Worm (Caenorhabditis elegans) whole organism, L4 larva: ENCODE measurements around the gene C50F4.1.
A peak's percentile ranks its signal among the peaks of the same experiment; 100 is the strongest.

Experiments used
- T26A8.4 ChIP-seq: fragments of 200-800 bp; sonication (Bioruptor generic); IDR thresholded peaks from 2 replicates; pipeline ENCODE4 v1.3.6; 2022; ENCODE audit warnings: missing genetic modification characterization, missing compliant biosample characterization
- aha-1 ChIP-seq: fragments of 150-350 bp; peaks from one replicate; lab custom pipeline; 2014; ENCODE audit warnings: missing biosample characterization, missing genetic modification characterization
- ama-1 ChIP-seq: fragments of 150-350 bp; optimal IDR thresholded peaks from 2 replicates; lab custom pipeline; 2014; ENCODE audit warnings: inconsistent platforms, mixed read lengths
- arid-1 ChIP-seq: fragments of 200-800 bp; sonication (Bioruptor generic); conservative IDR thresholded peaks from 2 replicates; pipeline ENCODE4 v1.3.6; 2022; ENCODE audit warnings: missing genetic modification reagents, missing genetic modification characterization, missing compliant biosample characterization
- ceh-28 ChIP-seq: fragments of 150-350 bp; optimal IDR thresholded peaks from 2 replicates; lab custom pipeline; 2014; ENCODE audit warnings: missing biosample characterization, missing genetic modification reagents, missing genetic modification characterization
- ceh-32 ChIP-seq: sonication (generic microtip); optimal IDR thresholded peaks from 2 replicates; lab custom pipeline; 2016; ENCODE audit warnings: mild to moderate bottlenecking, missing genetic modification characterization, missing compliant biosample characterization; ENCODE audit not compliant: poor library complexity
- ceh-44 ChIP-seq: fragments of 200-800 bp; sonication (Bioruptor generic); IDR thresholded peaks from 2 replicates; pipeline ENCODE4 v1.3.6; 2022; ENCODE audit warnings: missing genetic modification reagents, missing genetic modification characterization, missing compliant biosample characterization
- ceh-62 ChIP-seq: sonication (generic microtip); optimal IDR thresholded peaks from 2 replicates; lab custom pipeline; 2017; ENCODE audit warnings: missing biosample characterization, missing genetic modification characterization
- ces-1 ChIP-seq: fragments of 150-350 bp; sonication (generic microtip); optimal IDR thresholded peaks from 4 replicates; lab custom pipeline; 2014; ENCODE audit warnings: missing biosample characterization, missing genetic modification reagents, missing genetic modification characterization
- cey-2 ChIP-seq: sonication (generic microtip); optimal IDR thresholded peaks from 3 replicates; lab custom pipeline; 2017; ENCODE audit warnings: missing genetic modification characterization, mild to moderate bottlenecking, missing compliant biosample characterization, antibody characterized with exemption, borderline replicate concordance; ENCODE audit not compliant: insufficient read depth
- ctbp-1 ChIP-seq: fragments of 200-800 bp; sonication (Bioruptor generic); IDR thresholded peaks from 2 replicates; pipeline ENCODE4 v1.3.6; 2022; ENCODE audit warnings: missing genetic modification reagents, missing genetic modification characterization, missing compliant biosample characterization
- daf-12 ChIP-seq: fragments of 150-350 bp; optimal IDR thresholded peaks from 2 replicates; lab custom pipeline; 2014; ENCODE audit warnings: missing biosample characterization, missing genetic modification reagents, missing genetic modification characterization
- daf-8 ChIP-seq: fragments of 200-800 bp; sonication (Bioruptor generic); IDR thresholded peaks from 2 replicates; pipeline ENCODE4 v1.3.6; 2022; ENCODE audit warnings: missing genetic modification characterization, missing compliant biosample characterization
- dmd-8 ChIP-seq: fragments of 200-800 bp; sonication (Bioruptor generic); IDR thresholded peaks from 2 replicates; pipeline ENCODE4 v1.3.6; 2022; ENCODE audit warnings: missing genetic modification characterization, missing compliant biosample characterization
- fos-1 ChIP-seq: fragments of 150-350 bp; optimal IDR thresholded peaks from 2 replicates; lab custom pipeline; 2014; ENCODE audit warnings: missing biosample characterization, missing genetic modification characterization
- gei-8 ChIP-seq: fragments of 200-800 bp; sonication (Bioruptor generic); optimal IDR thresholded peaks from 2 replicates; lab custom pipeline; 2018; ENCODE audit warnings: mild to moderate bottlenecking, missing genetic modification characterization, missing compliant biosample characterization
- hlh-11 ChIP-seq: fragments of 200-800 bp; sonication (Bioruptor generic); optimal IDR thresholded peaks from 2 replicates; lab custom pipeline; 2018; ENCODE audit warnings: mild to moderate bottlenecking, missing genetic modification characterization, missing compliant biosample characterization
- jun-1 ChIP-seq: fragments of 150-350 bp; optimal IDR thresholded peaks from 2 replicates; lab custom pipeline; 2014; ENCODE audit warnings: missing biosample characterization, missing genetic modification reagents, missing genetic modification characterization
- lin-13 ChIP-seq: fragments of 150-350 bp; optimal IDR thresholded peaks from 2 replicates; lab custom pipeline; 2014; ENCODE audit warnings: missing biosample characterization, missing genetic modification reagents, missing genetic modification characterization
- lin-29 ChIP-seq: fragments of 200-800 bp; sonication (Bioruptor generic); IDR thresholded peaks from 2 replicates; pipeline ENCODE4 v1.3.6; 2022; ENCODE audit warnings: missing genetic modification reagents, missing genetic modification characterization, missing compliant biosample characterization
- lin-38 ChIP-seq: fragments of 200-800 bp; sonication (Bioruptor generic); IDR thresholded peaks from 2 replicates; pipeline ENCODE4 v1.3.6; 2022; ENCODE audit warnings: missing genetic modification reagents, missing genetic modification characterization, missing compliant biosample characterization
- lin-39 ChIP-seq: fragments of 150-350 bp; optimal IDR thresholded peaks from 2 replicates; lab custom pipeline; 2014; ENCODE audit warnings: missing biosample characterization, missing genetic modification reagents, missing genetic modification characterization
- lsy-2 ChIP-seq, 2 experiments: fragments of 150-350 bp in 1 of 2; sonication (generic microtip) in 1 of 2; optimal IDR thresholded peaks; 2 replicates each; lab custom pipeline; 2014 to 2017; ENCODE audit warnings: missing biosample characterization in 2 of 2, missing genetic modification characterization in 2 of 2
- mdl-1 ChIP-seq, 2 experiments: fragments of 150-350 bp in 1 of 2; sonication (generic microtip) in 1 of 2; optimal IDR thresholded peaks; 2 replicates each; lab custom pipeline; 2014 to 2017; ENCODE audit warnings: missing biosample characterization in 2 of 2, missing genetic modification characterization in 2 of 2
- mdt-29 ChIP-seq: fragments of 200-800 bp; sonication (Bioruptor generic); IDR thresholded peaks from 2 replicates; pipeline ENCODE4 v1.3.6; 2022; ENCODE audit warnings: missing genetic modification reagents, missing genetic modification characterization, missing compliant biosample characterization
- mep-1 ChIP-seq: fragments of 150-350 bp; sonication (generic microtip); optimal IDR thresholded peaks from 3 replicates; lab custom pipeline; 2014; ENCODE audit warnings: missing biosample characterization, missing genetic modification characterization
- mes-2 ChIP-seq: sonication (generic microtip); optimal IDR thresholded peaks from 2 replicates; lab custom pipeline; 2016; ENCODE audit warnings: missing genotype, mild to moderate bottlenecking, missing genetic modification characterization, missing compliant biosample characterization; ENCODE audit not compliant: poor library complexity, severe bottlenecking
- nhr-102 ChIP-seq: sonication (generic microtip); optimal IDR thresholded peaks from 2 replicates; lab custom pipeline; 2016; ENCODE audit warnings: mild to moderate bottlenecking, missing genetic modification characterization, moderate library complexity, missing compliant biosample characterization
- nhr-111 ChIP-seq: fragments of 200-800 bp; sonication (Bioruptor generic); optimal IDR thresholded peaks from 2 replicates; lab custom pipeline; 2018; ENCODE audit warnings: mild to moderate bottlenecking, missing genetic modification characterization, missing compliant biosample characterization
- nhr-25 ChIP-seq: sonication (generic microtip); optimal IDR thresholded peaks from 2 replicates; lab custom pipeline; 2017; ENCODE audit warnings: missing genetic modification characterization, mild to moderate bottlenecking, missing compliant biosample characterization, antibody characterized with exemption, moderate library complexity, borderline replicate concordance; ENCODE audit not compliant: insufficient read depth
- nhr-28 ChIP-seq: fragments of 150-350 bp; optimal IDR thresholded peaks from 2 replicates; lab custom pipeline; 2014; ENCODE audit warnings: missing biosample characterization, missing genetic modification characterization
- nhr-41 ChIP-seq: fragments of 200-800 bp; sonication (Bioruptor generic); IDR thresholded peaks from 2 replicates; pipeline ENCODE4 v1.3.6; 2022; ENCODE audit warnings: missing genetic modification reagents, missing genetic modification characterization, missing compliant biosample characterization
- nhr-6 ChIP-seq: fragments of 150-350 bp; optimal IDR thresholded peaks from 2 replicates; lab custom pipeline; 2014; ENCODE audit warnings: missing biosample characterization, missing genetic modification characterization
- nhr-77 ChIP-seq: fragments of 150-350 bp; optimal IDR thresholded peaks from 2 replicates; lab custom pipeline; 2014; ENCODE audit warnings: missing biosample characterization, missing genetic modification characterization
- rbr-2 ChIP-seq: sonication (generic microtip); optimal IDR thresholded peaks from 2 replicates; lab custom pipeline; 2016; ENCODE audit warnings: missing genotype, missing genetic modification characterization, missing compliant biosample characterization
- sdz-12 ChIP-seq: fragments of 200-800 bp; sonication (Bioruptor generic); optimal IDR thresholded peaks from 2 replicates; lab custom pipeline; 2018; ENCODE audit warnings: mild to moderate bottlenecking, missing genetic modification characterization, missing compliant biosample characterization
- set-16 ChIP-seq: fragments of 200-800 bp; sonication (Bioruptor generic); IDR thresholded peaks from 2 replicates; pipeline ENCODE4 v1.3.6; 2022; ENCODE audit warnings: missing genetic modification reagents, missing genetic modification characterization, missing compliant biosample characterization
- skn-1 ChIP-seq: fragments of 150-350 bp; optimal IDR thresholded peaks from 2 replicates; lab custom pipeline; 2014; ENCODE audit warnings: missing biosample characterization, missing genetic modification characterization
- spr-3 ChIP-seq: fragments of 200-800 bp; sonication (Bioruptor generic); optimal IDR thresholded peaks from 2 replicates; lab custom pipeline; 2018; ENCODE audit warnings: mild to moderate bottlenecking, missing genetic modification characterization, missing compliant biosample characterization
- tag-97 ChIP-seq: fragments of 200-800 bp; sonication (Bioruptor generic); IDR thresholded peaks from 2 replicates; pipeline ENCODE4 v1.3.6; 2022; ENCODE audit warnings: missing genetic modification characterization, missing compliant biosample characterization
- tra-1 ChIP-seq: fragments of 200-800 bp; sonication (Bioruptor generic); IDR thresholded peaks from 2 replicates; pipeline ENCODE4 v1.3.6; 2022; ENCODE audit warnings: missing genetic modification reagents, missing genetic modification characterization, missing compliant biosample characterization
- unc-39 ChIP-seq: sonication (generic microtip); optimal IDR thresholded peaks from 2 replicates; lab custom pipeline; 2017; ENCODE audit warnings: missing biosample characterization, missing genetic modification characterization
- unc-62 ChIP-seq, 3 experiments: fragments of 150-350 bp in 1 of 3; sonication (generic microtip); optimal IDR thresholded peaks in 2 of 3; peaks in 1 of 3; 1 replicate in 1 of 3; 2 replicates in 2 of 3; lab custom pipeline; 2014 to 2017; ENCODE audit warnings: missing biosample characterization in 3 of 3, missing genetic modification characterization in 3 of 3, missing genetic modification reagents in 3 of 3, missing genotype in 1 of 3
- vab-7 ChIP-seq: fragments of 200-800 bp; sonication (Bioruptor generic); IDR thresholded peaks from 2 replicates; pipeline ENCODE4 v1.3.6; 2022; ENCODE audit warnings: missing genetic modification reagents, missing genetic modification characterization, missing compliant biosample characterization
- zip-11 ChIP-seq: fragments of 200-800 bp; sonication (Bioruptor generic); IDR thresholded peaks from 2 replicates; pipeline ENCODE4 v1.3.6; 2022; ENCODE audit warnings: missing genetic modification characterization, missing compliant biosample characterization
- zip-2 ChIP-seq: fragments of 150-350 bp; optimal IDR thresholded peaks from 2 replicates; lab custom pipeline; 2014; ENCODE audit warnings: missing biosample characterization, missing genetic modification characterization

C50F4.1 gene

ce11 chrV:9507742-9508141, 18.9 kb upstream of the C50F4.1 start, which contains the start of gene acs-14 (continued):
- TF ChIP-seq lin-38 (no peak), vab-7 (GFP tag; lab: Robert Waterston, UW) (no peak), nhr-6 (tag; lab: Kevin White, UChicago) (no peak), daf-12 (no peak), arid-1 (no peak), ceh-62 (tag; lab: Kevin White, UChicago) (no peak), dmd-8 (GFP tag; lab: Robert Waterston, UW) (no peak), nhr-77 (tag; lab: Kevin White, UChicago) (no peak), nhr-41 (GFP tag; lab: Robert Waterston, UW) (no peak), lin-29 (GFP tag; lab: Robert Waterston, UW) (no peak)

- TF ChIP-seq arid-1 (no peak), zip-2 (tag; lab: Kevin White, UChicago) (no peak), aha-1 (tag; lab: Kevin White, UChicago) (peak; percentile 97), spr-3 (GFP tag; lab: Kevin White, UChicago) (no peak), unc-62 (GFP tag; optimal IDR thresholded peaks at IDR 0.05 in 1 of 2; lab: Kevin White, UChicago) (peak in 1 of 2 experiments; percentile 32), unc-62 (tag; optimal IDR thresholded peaks at IDR 0.05; lab: Kevin White, UChicago) (no peak)
Measured at ce11 chrV:9509597-9509996, 17.0 kb upstream of the C50F4.1 start.

DNA sequence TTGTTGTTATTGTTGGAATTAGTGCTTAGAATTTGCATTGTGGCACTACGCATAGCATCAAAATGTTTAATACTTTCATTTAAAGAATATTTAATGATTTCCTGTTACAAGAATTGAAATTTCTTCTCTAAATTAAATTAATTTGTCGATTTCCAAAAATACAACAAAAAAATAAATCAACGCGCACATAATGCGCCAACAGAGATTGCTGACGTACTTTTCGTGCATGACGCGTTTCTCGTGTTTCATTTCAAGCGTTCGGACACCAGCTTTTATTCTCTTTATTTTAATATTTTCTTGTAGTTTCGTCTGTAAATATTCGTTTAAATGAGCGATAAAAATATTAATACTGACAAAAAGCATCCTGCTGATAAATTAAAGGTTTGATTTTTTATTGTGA, 13.0 kb upstream of the C50F4.1 start, which contains the start of gene eif-2Bdelta:
Gene eif-2Bdelta, plus strand, starts transcription at position 235 of the 400 bp plus-strand sequence.
- TF ChIP-seq ama-1 (lab: Kevin White, UChicago), result no peak
- TF ChIP-seq gei-8, result no peak
- TF ChIP-seq hlh-11 (tag; lab: Kevin White, UChicago), result no peak
- no peak for TF ChIP-seq mdt-29 (GFP tag; lab: Robert Waterston, UW)
- no peak for TF ChIP-seq set-16 (GFP tag; lab: Robert Waterston, UW)
- TF ChIP-seq unc-39 (tag; lab: Kevin White, UChicago), result no peak
- no peak for TF ChIP-seq tag-97 (GFP tag; lab: Robert Waterston, UW)
- TF ChIP-seq daf-8 (GFP tag; lab: Robert Waterston, UW), result no peak
- TF ChIP-seq unc-62 (GFP tag; optimal IDR thresholded peaks at IDR 0.05 in 1 of 2; lab: Kevin White, UChicago), result no peak
- no peak for TF ChIP-seq unc-62 (tag; optimal IDR thresholded peaks at IDR 0.05; lab: Kevin White, UChicago)
- TF ChIP-seq ceh-62 (tag; lab: Kevin White, UChicago), result no peak
- TF ChIP-seq lin-38, result peak; percentile 47
- no peak for TF ChIP-seq T26A8.4
- TF ChIP-seq ctbp-1 (GFP tag; lab: Robert Waterston, UW), result no peak
- TF ChIP-seq daf-12, result no peak
- no peak for TF ChIP-seq mdl-1 (tag; optimal IDR thresholded peaks at IDR 0.05; lab: Kevin White, UChicago)
- TF ChIP-seq skn-1, result no peak
- no peak for TF ChIP-seq ces-1 (GFP tag; lab: Kevin White, UChicago)
- TF ChIP-seq nhr-102 (tag; lab: Kevin White, UChicago), result peak; percentile 49
- TF ChIP-seq rbr-2 (tag; lab: Kevin White, UChicago), result peak; percentile 45
- TF ChIP-seq zip-11, result no peak
- no peak for TF ChIP-seq nhr-6 (tag; lab: Kevin White, UChicago)
- no peak for TF ChIP-seq cey-2 (tag; lab: Kevin White, UChicago)
- TF ChIP-seq zip-2 (tag; lab: Kevin White, UChicago), result no peak
- peak in 1 of 2 experiments; percentile 66 for TF ChIP-seq lsy-2 (tag; optimal IDR thresholded peaks at IDR 0.05; lab: Kevin White, UChicago)
- no peak for TF ChIP-seq ceh-28 (tag; lab: Kevin White, UChicago)
- TF ChIP-seq tra-1, result no peak
- no peak for TF ChIP-seq ceh-32 (tag; lab: Kevin White, UChicago)
- TF ChIP-seq ceh-44 (GFP tag; lab: Robert Waterston, UW), result no peak
- TF ChIP-seq nhr-25 (tag; lab: Kevin White, UChicago), result no peak
- TF ChIP-seq sdz-12 (GFP tag; lab: Kevin White, UChicago), result no peak
- no peak for TF ChIP-seq lin-13 (GFP tag; lab: Kevin White, UChicago)
- no peak for TF ChIP-seq spr-3 (GFP tag; lab: Kevin White, UChicago)
- TF ChIP-seq jun-1, result no peak
- peak; percentile 60 for TF ChIP-seq mes-2
- TF ChIP-seq fos-1 (tag; lab: Kevin White, UChicago), result no peak
- peak; percentile 36 for TF ChIP-seq mep-1 (tag; lab: Kevin White, UChicago)
- no peak for TF ChIP-seq nhr-28 (tag; lab: Kevin White, UChicago)
- TF ChIP-seq lin-39 (tag; lab: Kevin White, UChicago), result no peak
- no peak for TF ChIP-seq nhr-111
